Worm (Caenorhabditis elegans) whole organism, L4 larva: ENCODE results near the gene gnrr-2.

Experiments
- F44E2.7 ChIP-seq: fragments of 200-800 bp; sonication (Bioruptor generic); IDR thresholded peaks from 2 replicates; pipeline ENCODE4 v2.1.2; 2022; ENCODE audit warnings: missing genetic modification characterization, missing compliant biosample characterization
- aly-2 ChIP-seq: sonication (generic microtip); optimal IDR thresholded peaks from 2 replicates; lab custom pipeline; 2018; ENCODE audit warnings: missing biosample characterization, missing genetic modification characterization
- fkh-10 ChIP-seq: fragments of 150-350 bp; optimal IDR thresholded peaks from 2 replicates; lab custom pipeline; 2014; ENCODE audit warnings: missing biosample characterization, missing genetic modification reagents, missing genetic modification characterization
- jun-1 ChIP-seq: fragments of 150-350 bp; optimal IDR thresholded peaks from 2 replicates; lab custom pipeline; 2014; ENCODE audit warnings: missing biosample characterization, missing genetic modification reagents, missing genetic modification characterization
- lir-3 ChIP-seq: sonication (generic microtip); optimal IDR thresholded peaks from 2 replicates; lab custom pipeline; 2016; ENCODE audit warnings: mild to moderate bottlenecking, missing genetic modification characterization, missing compliant biosample characterization
- nhr-237 ChIP-seq: sonication (generic microtip); optimal IDR thresholded peaks from 2 replicates; lab custom pipeline; 2017; ENCODE audit warnings: missing biosample characterization, missing genetic modification characterization
- nhr-28 ChIP-seq: fragments of 150-350 bp; optimal IDR thresholded peaks from 2 replicates; lab custom pipeline; 2014; ENCODE audit warnings: missing biosample characterization, missing genetic modification characterization
- snpc-4 ChIP-seq: fragments of 150-350 bp; optimal IDR thresholded peaks from 2 replicates; lab custom pipeline; 2014; ENCODE audit warnings: missing biosample characterization, missing genetic modification characterization

DNA sequence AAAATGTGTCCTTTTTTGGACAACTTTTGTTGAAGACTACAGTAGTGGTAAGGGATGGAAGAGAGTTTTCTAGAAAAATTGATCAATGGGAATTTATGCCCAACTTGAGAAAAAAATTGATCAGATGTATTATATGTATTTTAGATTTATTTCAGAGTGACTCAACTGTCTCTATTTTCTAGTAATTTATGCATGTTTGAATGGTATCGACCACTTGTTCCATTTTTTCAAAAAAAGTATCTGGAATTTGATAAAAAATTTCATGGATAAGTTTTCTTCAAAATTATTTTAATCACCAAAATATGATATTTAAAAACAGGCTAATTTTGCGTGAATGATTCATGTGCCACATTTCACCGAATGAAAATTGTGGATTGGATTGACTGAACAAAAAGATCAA lies 17.0 kb upstream of the gnrr-2 start, which contains the start of gene C15H11.10:
- TF ChIP-seq jun-1 (no peak), fkh-10 (GFP tag; lab: Kevin White, UChicago) (no peak), nhr-28 (tag; lab: Kevin White, UChicago) (no peak), F44E2.7 (GFP tag; lab: Robert Waterston, UW) (no peak), nhr-237 (tag; lab: Kevin White, UChicago) (no peak), snpc-4 (tag; lab: Kevin White, UChicago) (no peak), aly-2 (no peak), lir-3 (tag; lab: Kevin White, UChicago) (no peak)
